Worm (Caenorhabditis elegans) whole organism, L3 larva: Measurements from ENCODE around the gene C39B10.7.

Experiments
- ZK546.5 ChIP-seq: sonication (generic microtip); optimal IDR thresholded peaks from 2 replicates; lab custom pipeline; 2017; ENCODE audit warnings: missing biosample characterization, missing genetic modification characterization
- aly-2 ChIP-seq: fragments of 150-350 bp; optimal IDR thresholded peaks from 2 replicates; lab custom pipeline; 2014; ENCODE audit warnings: missing biosample characterization, missing genetic modification characterization
- ama-1 ChIP-seq: fragments of 150-350 bp; optimal IDR thresholded peaks from 2 replicates; lab custom pipeline; 2018
- ceh-16 ChIP-seq: sonication (generic microtip); optimal IDR thresholded peaks from 2 replicates; lab custom pipeline; 2017; ENCODE audit warnings: missing biosample characterization, missing genetic modification characterization
- ceh-28 ChIP-seq: fragments of 150-350 bp; optimal IDR thresholded peaks from 2 replicates; lab custom pipeline; 2014; ENCODE audit warnings: missing biosample characterization, missing genetic modification reagents, missing genetic modification characterization
- ceh-82 ChIP-seq: fragments of 150-350 bp; optimal IDR thresholded peaks from 2 replicates; lab custom pipeline; 2014; ENCODE audit warnings: missing biosample characterization, missing genetic modification characterization
- ceh-9 ChIP-seq: sonication (generic microtip); optimal IDR thresholded peaks from 2 replicates; lab custom pipeline; 2018; ENCODE audit warnings: missing biosample characterization, missing genetic modification characterization
- daf-12 ChIP-seq: fragments of 150-350 bp; optimal IDR thresholded peaks from 2 replicates; lab custom pipeline; 2014; ENCODE audit warnings: missing biosample characterization, missing genetic modification reagents, missing genetic modification characterization
- egl-27 ChIP-seq: sonication (generic microtip); optimal IDR thresholded peaks from 4 replicates; lab custom pipeline; 2017; ENCODE audit warnings: missing biosample characterization, missing genetic modification reagents, missing genetic modification characterization
- egl-5 ChIP-seq: fragments of 150-350 bp; optimal IDR thresholded peaks from 2 replicates; lab custom pipeline; 2017; ENCODE audit warnings: missing biosample characterization, missing genetic modification reagents, missing genetic modification characterization, inconsistent platforms
- elt-1 ChIP-seq: fragments of 150-350 bp; optimal IDR thresholded peaks from 2 replicates; lab custom pipeline; 2014; ENCODE audit warnings: missing biosample characterization, missing genetic modification characterization
- elt-2 ChIP-seq: sonication (generic microtip); optimal IDR thresholded peaks from 2 replicates; lab custom pipeline; 2016; ENCODE audit warnings: missing genetic modification reagents, mild to moderate bottlenecking, missing genetic modification characterization, missing compliant biosample characterization
- elt-3 ChIP-seq, 3 experiments: fragments of 150-350 bp in 1 of 3; sonication (generic microtip) in 2 of 3; optimal IDR thresholded peaks; 2 replicates in 2 of 3; 4 replicates in 1 of 3; lab custom pipeline; 2014 to 2017; ENCODE audit warnings: missing biosample characterization in 3 of 3, missing genetic modification characterization in 3 of 3
- fkh-10 ChIP-seq: sonication (generic microtip); optimal IDR thresholded peaks from 2 replicates; lab custom pipeline; 2017; ENCODE audit warnings: missing biosample characterization, missing genetic modification reagents, missing genetic modification characterization
- fos-1 ChIP-seq: fragments of 150-350 bp; optimal IDR thresholded peaks from 2 replicates; lab custom pipeline; 2014; ENCODE audit warnings: missing biosample characterization, missing genetic modification characterization
- jun-1 ChIP-seq: fragments of 150-350 bp; optimal IDR thresholded peaks from 2 replicates; lab custom pipeline; 2014; ENCODE audit warnings: missing biosample characterization, missing genetic modification reagents, missing genetic modification characterization
- lin-15B ChIP-seq: fragments of 150-350 bp; optimal IDR thresholded peaks from 2 replicates; lab custom pipeline; 2014; ENCODE audit warnings: missing biosample characterization, missing genetic modification characterization
- lin-39 ChIP-seq: fragments of 150-350 bp; optimal IDR thresholded peaks from 2 replicates; lab custom pipeline; 2018; ENCODE audit warnings: missing biosample characterization, missing genetic modification reagents, missing genetic modification characterization
- lsy-12 ChIP-seq: sonication (generic microtip); optimal IDR thresholded peaks from 2 replicates; lab custom pipeline; 2016; ENCODE audit warnings: mild to moderate bottlenecking, missing genetic modification characterization, missing compliant biosample characterization
- mdl-1 ChIP-seq: fragments of 150-350 bp; optimal IDR thresholded peaks from 2 replicates; lab custom pipeline; 2014; ENCODE audit warnings: missing biosample characterization, missing genetic modification characterization
- nfya-1 ChIP-seq: sonication (generic microtip); optimal IDR thresholded peaks from 2 replicates; lab custom pipeline; 2017; ENCODE audit warnings: missing genetic modification characterization, mild to moderate bottlenecking, missing compliant biosample characterization, antibody characterized with exemption, moderate library complexity; ENCODE audit not compliant: insufficient read depth
- nhr-11 ChIP-seq: fragments of 150-350 bp; optimal IDR thresholded peaks from 2 replicates; lab custom pipeline; 2014; ENCODE audit warnings: missing biosample characterization, missing genetic modification characterization
- nhr-23 ChIP-seq: fragments of 150-350 bp; optimal IDR thresholded peaks from 2 replicates; lab custom pipeline; 2014; ENCODE audit warnings: missing biosample characterization, missing genetic modification reagents, missing genetic modification characterization
- nhr-237 ChIP-seq: fragments of 150-350 bp; optimal IDR thresholded peaks from 2 replicates; lab custom pipeline; 2014; ENCODE audit warnings: missing biosample characterization, missing genetic modification characterization
- nhr-25 ChIP-seq: sonication (generic microtip); optimal IDR thresholded peaks from 2 replicates; lab custom pipeline; 2017; ENCODE audit warnings: missing biosample characterization, missing genetic modification characterization
- nhr-28 ChIP-seq: fragments of 150-350 bp; optimal IDR thresholded peaks from 2 replicates; lab custom pipeline; 2014; ENCODE audit warnings: missing biosample characterization, missing genetic modification characterization
- nhr-43 ChIP-seq: sonication (generic microtip); optimal IDR thresholded peaks from 2 replicates; lab custom pipeline; 2016; ENCODE audit warnings: mild to moderate bottlenecking, missing genetic modification characterization, missing compliant biosample characterization; ENCODE audit not compliant: poor library complexity, severe bottlenecking
- nhr-67 ChIP-seq: fragments of 150-350 bp; optimal IDR thresholded peaks from 2 replicates; lab custom pipeline; 2014; ENCODE audit warnings: missing biosample characterization, missing genetic modification characterization
- nhr-77 ChIP-seq: fragments of 150-350 bp; optimal IDR thresholded peaks from 2 replicates; lab custom pipeline; 2014; ENCODE audit warnings: missing biosample characterization, missing genetic modification characterization
- pqm-1 ChIP-seq: fragments of 150-350 bp; optimal IDR thresholded peaks from 2 replicates; lab custom pipeline; 2017; ENCODE audit warnings: missing biosample characterization, missing genetic modification characterization, inconsistent platforms
- skn-1 ChIP-seq: fragments of 150-350 bp; optimal IDR thresholded peaks from 2 replicates; lab custom pipeline; 2014; ENCODE audit warnings: missing biosample characterization, missing genetic modification characterization
- snpc-4 ChIP-seq: fragments of 150-350 bp; optimal IDR thresholded peaks from 2 replicates; lab custom pipeline; 2014; ENCODE audit warnings: missing biosample characterization, missing genetic modification characterization
- tbx-2 ChIP-seq: sonication (generic microtip); optimal IDR thresholded peaks from 2 replicates; lab custom pipeline; 2016; ENCODE audit warnings: mild to moderate bottlenecking, missing genetic modification characterization, missing compliant biosample characterization
- ztf-11 ChIP-seq: fragments of 150-350 bp; optimal IDR thresholded peaks from 2 replicates; lab custom pipeline; 2014; ENCODE audit warnings: missing biosample characterization, missing genetic modification characterization
- ztf-4 ChIP-seq: fragments of 150-350 bp; optimal IDR thresholded peaks from 2 replicates; lab custom pipeline; 2014; ENCODE audit warnings: missing biosample characterization, missing genetic modification characterization

C39B10.7 gene

DNA sequence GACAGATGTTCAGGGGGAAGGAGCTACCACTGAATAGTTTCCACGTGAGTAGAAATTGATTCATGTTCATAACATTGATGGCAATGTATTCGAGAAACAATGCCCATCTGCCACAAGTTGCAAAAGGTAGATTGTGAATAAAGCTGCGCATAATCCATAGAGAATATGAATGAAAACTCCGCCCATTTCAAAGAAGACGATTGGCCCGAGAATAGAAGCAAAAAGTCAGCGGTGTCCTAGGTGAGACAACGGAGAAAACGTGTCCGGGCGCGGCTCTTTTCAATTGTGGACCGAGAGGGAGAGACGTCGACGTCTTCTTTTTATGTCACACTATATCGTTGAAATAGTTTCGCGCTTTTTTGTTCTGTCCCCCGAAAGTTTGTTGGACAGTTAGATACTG is 22.9 kb downstream of the C39B10.7 start, which contains the start of gene vab-3:
Gene vab-3, plus strand, starts transcription at position 301 of the 400 bp plus-strand sequence.
- no peak for TF ChIP-seq nhr-77
- TF ChIP-seq nhr-23 (tag; lab: Kevin White, UChicago): no peak
- TF ChIP-seq nfya-1: peak; percentile 12
- no peak for TF ChIP-seq ceh-82 (tag; lab: Kevin White, UChicago)

DNA sequence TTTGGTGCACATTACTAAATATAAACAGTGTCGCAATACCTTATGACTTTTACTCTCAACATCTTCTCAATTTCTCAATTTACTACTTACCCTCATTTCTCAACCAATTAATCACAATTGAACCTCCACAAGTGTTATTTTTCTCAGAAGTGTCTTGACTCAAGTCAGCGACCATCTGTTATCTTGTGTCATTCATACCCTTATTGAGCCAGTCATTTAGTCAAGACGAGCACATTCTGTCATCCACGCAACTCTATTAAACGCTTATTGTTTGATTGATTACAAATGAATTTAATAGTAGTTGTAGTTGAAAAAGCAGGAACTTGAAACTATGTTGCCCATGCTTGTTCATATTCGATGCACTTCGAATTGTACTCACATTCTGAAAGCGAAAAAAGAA is 26.7 kb downstream of the C39B10.7 start:
- no peak for TF ChIP-seq ceh-16 (tag; lab: Kevin White, UChicago)
- no peak for TF ChIP-seq ztf-4
- TF ChIP-seq elt-2: no peak
- no peak for TF ChIP-seq nhr-43 (tag; lab: Kevin White, UChicago)
- TF ChIP-seq lin-39: no peak
- TF ChIP-seq nhr-28 (tag; lab: Kevin White, UChicago): no peak
- TF ChIP-seq ZK546.5 (tag; lab: Kevin White, UChicago): no peak
- TF ChIP-seq ceh-28 (tag; lab: Kevin White, UChicago): no peak
- no peak for TF ChIP-seq ceh-82 (tag; lab: Kevin White, UChicago)
- no peak for TF ChIP-seq daf-12 (tag; lab: Kevin White, UChicago)
- no peak for TF ChIP-seq elt-1 (tag; lab: Kevin White, UChicago)
- no peak for TF ChIP-seq aly-2
- no peak for TF ChIP-seq nhr-237
- no peak for TF ChIP-seq nhr-11 (tag; lab: Kevin White, UChicago)
- TF ChIP-seq pqm-1: no peak
- no peak for TF ChIP-seq skn-1 (tag; lab: Kevin White, UChicago)
- no peak for TF ChIP-seq nhr-67 (tag; lab: Kevin White, UChicago)
- TF ChIP-seq mdl-1 (tag; lab: Kevin White, UChicago): no peak
- TF ChIP-seq ztf-11: no peak
- TF ChIP-seq lin-15B (tag; lab: Kevin White, UChicago): no peak
- TF ChIP-seq, all 47 proteins: peak for 0

DNA sequence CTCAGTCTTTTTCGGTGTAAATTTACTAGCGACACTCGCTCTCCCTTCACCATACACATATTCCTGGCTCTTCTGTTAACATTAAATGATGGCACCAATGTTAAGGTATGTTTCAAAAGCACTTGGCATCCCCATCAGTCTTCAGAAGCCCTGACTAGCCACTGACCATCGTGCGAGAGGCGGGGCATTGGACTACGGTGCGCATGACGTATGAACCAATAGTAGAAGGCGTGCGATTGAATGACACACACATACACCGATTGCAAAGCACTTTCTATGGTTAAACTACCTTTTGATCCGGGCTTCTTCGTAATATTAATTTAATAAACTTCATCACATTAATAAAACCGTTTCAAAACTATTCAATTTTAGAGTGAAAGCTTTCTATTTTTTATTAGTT is 28.5 kb downstream of the C39B10.7 start:
- TF ChIP-seq egl-5 (tag; lab: Kevin White, UChicago) (no peak), nfya-1 (peak; percentile 95)

DNA sequence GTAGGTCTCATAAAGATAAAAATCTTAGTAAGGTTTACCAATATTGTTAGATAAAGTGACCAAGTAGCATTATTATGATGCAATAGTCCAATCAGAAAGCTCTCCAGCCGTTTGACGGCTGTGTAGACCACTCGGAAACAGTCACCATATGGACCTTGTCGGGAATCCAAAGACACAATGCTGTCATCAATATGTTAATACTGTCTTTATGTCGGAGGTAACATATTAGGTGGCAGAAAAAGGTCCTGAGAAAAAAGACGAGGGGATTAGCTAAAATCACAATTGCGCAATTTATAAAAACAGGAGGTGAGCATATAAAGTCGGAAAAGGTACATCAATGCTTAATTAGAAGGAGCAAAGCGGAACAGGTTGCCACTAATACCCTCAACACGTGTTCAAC is 31.3 kb downstream of the C39B10.7 start:
- TF ChIP-seq elt-2: no peak
- TF ChIP-seq elt-1 (tag; lab: Kevin White, UChicago): no peak
- no peak for TF ChIP-seq ceh-82 (tag; lab: Kevin White, UChicago)
- no peak for TF ChIP-seq pqm-1
- TF ChIP-seq egl-27 (tag; lab: Kevin White, UChicago): no peak
- no peak for TF ChIP-seq nhr-237
- no peak for TF ChIP-seq nhr-43 (tag; lab: Kevin White, UChicago)

DNA sequence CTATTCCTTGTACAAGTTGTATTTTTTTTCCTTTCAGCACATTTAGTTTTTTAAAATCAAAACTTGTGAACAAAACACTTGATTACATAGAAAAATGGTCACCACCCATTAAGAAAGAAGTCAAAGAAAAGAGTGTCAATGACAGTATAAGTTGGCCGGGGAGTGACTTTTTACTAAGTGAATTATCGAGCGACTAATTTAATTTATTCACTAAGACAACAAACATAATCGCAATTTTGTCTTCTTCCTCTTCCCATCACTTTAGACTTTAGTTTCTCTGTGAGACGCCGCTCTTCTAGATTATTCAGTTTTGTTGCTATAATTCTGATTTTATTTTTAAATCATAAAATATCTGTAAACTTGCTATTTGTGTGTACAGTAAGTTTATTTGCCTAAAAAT is 37.4 kb downstream of the C39B10.7 start:
- no peak for TF ChIP-seq ceh-28 (tag; lab: Kevin White, UChicago)
- no peak for TF ChIP-seq nfya-1
- no peak for TF ChIP-seq ZK546.5 (tag; lab: Kevin White, UChicago)
- TF ChIP-seq fos-1 (tag; lab: Kevin White, UChicago): no peak
- TF ChIP-seq pqm-1: no peak
- TF ChIP-seq jun-1 (tag; lab: Kevin White, UChicago): no peak
- TF ChIP-seq ceh-16 (tag; lab: Kevin White, UChicago): no peak
- no peak for TF ChIP-seq tbx-2 (tag; lab: Kevin White, UChicago)
- no peak for TF ChIP-seq lsy-12 (tag; lab: Kevin White, UChicago)

DNA sequence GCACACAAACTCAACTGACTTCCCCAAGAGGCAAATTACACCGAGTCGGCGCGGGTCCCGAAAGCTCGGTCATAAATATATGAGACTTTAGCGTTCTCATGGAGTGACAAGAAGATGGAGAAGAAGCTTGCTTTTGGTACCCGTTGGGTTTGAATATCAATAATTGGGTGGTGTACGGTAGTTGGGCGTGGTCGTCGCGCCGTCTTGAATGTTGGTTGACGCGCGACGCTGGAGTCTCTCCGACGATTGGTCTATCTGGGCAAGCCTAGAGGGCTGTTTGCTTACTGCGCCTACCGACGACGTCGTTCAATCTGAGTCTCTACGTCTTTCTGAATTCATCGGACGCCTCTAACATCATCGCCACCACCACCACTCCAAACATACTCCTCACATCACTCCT is 38.2 kb downstream of the C39B10.7 start:
- TF ChIP-seq nhr-25 (tag; lab: Kevin White, UChicago) (no peak), nfya-1 (peak; percentile 82)

DNA sequence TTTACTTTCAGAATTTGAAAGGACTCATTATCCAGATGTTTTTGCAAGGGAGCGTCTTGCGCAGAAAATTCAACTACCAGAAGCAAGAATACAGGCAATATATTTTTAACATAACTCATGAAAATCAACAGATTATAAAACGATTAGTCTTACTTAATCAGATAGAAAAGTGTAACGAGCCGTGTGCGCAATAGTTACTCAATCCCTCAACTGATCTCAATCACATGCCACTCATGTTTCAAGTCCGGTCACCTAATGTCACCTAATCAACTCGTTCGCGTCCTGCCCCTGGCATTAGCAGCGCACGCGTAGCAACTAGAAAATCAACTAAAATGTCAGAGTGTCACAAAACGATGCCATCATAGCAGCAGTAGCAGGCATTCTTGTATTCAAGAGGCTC is 39.9 kb downstream of the C39B10.7 start:
- TF ChIP-seq ceh-28 (tag; lab: Kevin White, UChicago) (no peak), fkh-10 (GFP tag; lab: Kevin White, UChicago) (no peak), ceh-82 (tag; lab: Kevin White, UChicago) (no peak), jun-1 (tag; lab: Kevin White, UChicago) (no peak), nhr-43 (tag; lab: Kevin White, UChicago) (no peak), nfya-1 (no peak), aly-2 (no peak), lin-15B (tag; lab: Kevin White, UChicago) (no peak), elt-3 (tag; optimal IDR thresholded peaks at IDR 0.05; lab: Kevin White, UChicago) (no peak), lsy-12 (tag; lab: Kevin White, UChicago) (no peak), nhr-28 (tag; lab: Kevin White, UChicago) (no peak), snpc-4 (tag; lab: Kevin White, UChicago) (no peak), ama-1 (no peak), ceh-9 (tag; lab: Kevin White, UChicago) (no peak)
